Worm (Caenorhabditis elegans) whole organism, L1 larva: ENCODE measurements around the gene B0024.4.

Experiments used
- C04F5.9 ChIP-seq: sonication (generic microtip); optimal IDR thresholded peaks from 2 replicates; lab custom pipeline; 2016; ENCODE audit warnings: missing genetic modification characterization, missing compliant biosample characterization
- C16A3.4 ChIP-seq: fragments of 150-350 bp; optimal IDR thresholded peaks from 2 replicates; lab custom pipeline; 2014; ENCODE audit warnings: missing biosample characterization, missing genetic modification characterization
- C34B4.2 ChIP-seq: sonication (generic microtip); optimal IDR thresholded peaks from 2 replicates; lab custom pipeline; 2017; ENCODE audit warnings: mild to moderate bottlenecking, missing genetic modification characterization, missing compliant biosample characterization
- F16B12.6 ChIP-seq: fragments of 150-350 bp; optimal IDR thresholded peaks from 2 replicates; lab custom pipeline; 2014; ENCODE audit warnings: missing biosample characterization, missing genetic modification characterization
- Y116A8C.19 ChIP-seq: sonication (generic microtip); optimal IDR thresholded peaks from 2 replicates; lab custom pipeline; 2016; ENCODE audit warnings: missing compliant biosample characterization, missing genetic modification characterization, borderline replicate concordance
- aha-1 ChIP-seq: fragments of 150-350 bp; optimal IDR thresholded peaks from 2 replicates; lab custom pipeline; 2014; ENCODE audit warnings: missing biosample characterization, missing genetic modification characterization
- aly-2 ChIP-seq: fragments of 150-350 bp; optimal IDR thresholded peaks from 2 replicates; lab custom pipeline; 2014; ENCODE audit warnings: missing biosample characterization, missing genetic modification characterization
- ama-1 ChIP-seq: fragments of 150-350 bp; optimal IDR thresholded peaks from 2 replicates; lab custom pipeline; 2014
- ceh-63 ChIP-seq: fragments of 200-800 bp; sonication (Bioruptor generic); optimal IDR thresholded peaks from 2 replicates; lab custom pipeline; 2018; ENCODE audit warnings: mild to moderate bottlenecking, missing genetic modification characterization, missing compliant biosample characterization
- ceh-8 ChIP-seq: fragments of 200-800 bp; sonication (Bioruptor generic); optimal IDR thresholded peaks from 2 replicates; lab custom pipeline; 2018; ENCODE audit warnings: mild to moderate bottlenecking, missing genetic modification characterization, moderate library complexity, missing compliant biosample characterization
- ceh-82 ChIP-seq, 3 experiments: fragments of 150-350 bp in 1 of 3; sonication (generic microtip) in 2 of 3; optimal IDR thresholded peaks; 2 replicates each; lab custom pipeline; 2014 to 2017; ENCODE audit warnings: missing biosample characterization in 3 of 3, missing genetic modification characterization in 3 of 3
- ceh-88 ChIP-seq: fragments of 200-800 bp; sonication (Bioruptor generic); IDR thresholded peaks from 2 replicates; pipeline ENCODE4 v1.3.6; 2022; ENCODE audit warnings: missing genetic modification characterization, missing compliant biosample characterization
- ces-1 ChIP-seq: fragments of 150-350 bp; optimal IDR thresholded peaks from 2 replicates; lab custom pipeline; 2014; ENCODE audit warnings: missing biosample characterization, missing genetic modification reagents, missing genetic modification characterization
- dsc-1 ChIP-seq: sonication (generic microtip); optimal IDR thresholded peaks from 2 replicates; lab custom pipeline; 2016; ENCODE audit warnings: mild to moderate bottlenecking, missing genetic modification characterization, missing compliant biosample characterization
- efl-1 ChIP-seq, 4 experiments: fragments of 150-350 bp; optimal IDR thresholded peaks in 3 of 4; peaks in 1 of 4; 1 replicate in 1 of 4; 2 replicates in 3 of 4; lab custom pipeline; 2014; ENCODE audit warnings: missing biosample characterization in 2 of 4, missing genetic modification characterization in 2 of 4, missing genetic modification reagents in 2 of 4
- efl-3 ChIP-seq: fragments of 200-800 bp; sonication (Bioruptor generic); optimal IDR thresholded peaks from 2 replicates; lab custom pipeline; 2018; ENCODE audit warnings: mild to moderate bottlenecking, missing genetic modification characterization, missing compliant biosample characterization
- elt-2 ChIP-seq: sonication (generic microtip); optimal IDR thresholded peaks from 2 replicates; lab custom pipeline; 2016; ENCODE audit warnings: missing genetic modification characterization, mild to moderate bottlenecking, inconsistent platforms, missing compliant biosample characterization, missing genetic modification reagents
- fkh-10 ChIP-seq: sonication (generic microtip); optimal IDR thresholded peaks from 2 replicates; lab custom pipeline; 2017; ENCODE audit warnings: missing biosample characterization, missing genetic modification reagents, missing genetic modification characterization
- fos-1 ChIP-seq: fragments of 150-350 bp; optimal IDR thresholded peaks from 2 replicates; lab custom pipeline; 2014; ENCODE audit warnings: missing biosample characterization, missing genetic modification characterization
- grh-1 ChIP-seq: fragments of 200-800 bp; sonication (Bioruptor generic); IDR thresholded peaks from 2 replicates; pipeline ENCODE4 v1.3.6; 2022; ENCODE audit warnings: missing genetic modification reagents, missing genetic modification characterization, missing compliant biosample characterization
- hlh-4 ChIP-seq: sonication (generic microtip); optimal IDR thresholded peaks from 2 replicates; lab custom pipeline; 2016; ENCODE audit warnings: mild to moderate bottlenecking, missing genetic modification characterization, missing compliant biosample characterization
- irx-1 ChIP-seq: sonication (generic microtip); optimal IDR thresholded peaks from 2 replicates; lab custom pipeline; 2016; ENCODE audit warnings: missing genetic modification characterization, missing compliant biosample characterization
- isw-1 ChIP-seq: fragments of 200-800 bp; sonication (Bioruptor generic); IDR thresholded peaks from 2 replicates; pipeline ENCODE4 v1.3.6; 2022; ENCODE audit warnings: missing genetic modification characterization, missing compliant biosample characterization
- jun-1 ChIP-seq: fragments of 150-350 bp; optimal IDR thresholded peaks from 2 replicates; lab custom pipeline; 2014; ENCODE audit warnings: missing biosample characterization, missing genetic modification reagents, missing genetic modification characterization
- lin-13 ChIP-seq: fragments of 150-350 bp; optimal IDR thresholded peaks from 2 replicates; lab custom pipeline; 2014; ENCODE audit warnings: missing biosample characterization, missing genetic modification reagents, missing genetic modification characterization
- lin-14 ChIP-seq: fragments of 200-800 bp; sonication (Bioruptor generic); optimal IDR thresholded peaks from 2 replicates; lab custom pipeline; 2018; ENCODE audit warnings: mild to moderate bottlenecking, missing genetic modification characterization, moderate library complexity, missing compliant biosample characterization
- lin-15B ChIP-seq: fragments of 150-350 bp; sonication (generic microtip); optimal IDR thresholded peaks from 3 replicates; lab custom pipeline; 2014; ENCODE audit warnings: missing biosample characterization, missing genetic modification characterization
- lsy-2 ChIP-seq, 2 experiments: fragments of 150-350 bp; optimal IDR thresholded peaks; 2 replicates each; lab custom pipeline; 2014; ENCODE audit warnings: missing biosample characterization in 2 of 2, missing genetic modification characterization in 2 of 2
- mab-9 ChIP-seq: fragments of 200-800 bp; sonication (Bioruptor generic); IDR thresholded peaks from 2 replicates; pipeline ENCODE4 v1.3.6; 2022; ENCODE audit warnings: missing genetic modification reagents, missing genetic modification characterization, missing compliant biosample characterization
- mdl-1 ChIP-seq, 2 experiments: fragments of 150-350 bp; optimal IDR thresholded peaks; 2 replicates each; lab custom pipeline; 2014 to 2017; ENCODE audit warnings: missing biosample characterization in 2 of 2, missing genetic modification characterization in 2 of 2, inconsistent platforms in 1 of 2
- mef-2 ChIP-seq: fragments of 150-350 bp; optimal IDR thresholded peaks from 2 replicates; lab custom pipeline; 2014; ENCODE audit warnings: missing biosample characterization, missing genetic modification characterization
- mep-1 ChIP-seq: fragments of 150-350 bp; optimal IDR thresholded peaks from 2 replicates; lab custom pipeline; 2014; ENCODE audit warnings: missing biosample characterization, missing genetic modification characterization
- nhr-11 ChIP-seq: fragments of 150-350 bp; optimal IDR thresholded peaks from 2 replicates; lab custom pipeline; 2014; ENCODE audit warnings: missing biosample characterization, missing genetic modification characterization
- nhr-19 ChIP-seq: fragments of 200-800 bp; sonication (Bioruptor generic); conservative IDR thresholded peaks from 2 replicates; pipeline ENCODE4 v1.3.6; 2022; ENCODE audit warnings: missing genetic modification characterization, missing compliant biosample characterization
- nhr-20 ChIP-seq: sonication (generic microtip); optimal IDR thresholded peaks from 2 replicates; lab custom pipeline; 2016; ENCODE audit warnings: mild to moderate bottlenecking, missing genetic modification characterization, missing compliant biosample characterization
- nhr-47 ChIP-seq: sonication (generic microtip); optimal IDR thresholded peaks from 2 replicates; lab custom pipeline; 2016; ENCODE audit warnings: mild to moderate bottlenecking, missing genetic modification characterization, moderate library complexity, missing compliant biosample characterization
- nhr-76 ChIP-seq: sonication (generic microtip); optimal IDR thresholded peaks from 2 replicates; lab custom pipeline; 2017; ENCODE audit warnings: missing biosample characterization, missing genetic modification characterization
- nhr-84 ChIP-seq: sonication (generic microtip); optimal IDR thresholded peaks from 2 replicates; lab custom pipeline; 2017; ENCODE audit warnings: missing biosample characterization, missing genetic modification characterization
- nhr-85 ChIP-seq: sonication (generic microtip); peaks from one replicate; lab custom pipeline; 2016; ENCODE audit warnings: missing genetic modification characterization, inconsistent platforms, missing compliant biosample characterization
- nhr-90 ChIP-seq: sonication (generic microtip); optimal IDR thresholded peaks from 2 replicates; lab custom pipeline; 2016; ENCODE audit warnings: mild to moderate bottlenecking, missing genetic modification characterization, missing compliant biosample characterization; ENCODE audit not compliant: poor library complexity
- pag-3 ChIP-seq: sonication (generic microtip); optimal IDR thresholded peaks from 2 replicates; lab custom pipeline; 2017; ENCODE audit warnings: missing genetic modification characterization, mild to moderate bottlenecking, missing compliant biosample characterization, antibody characterized with exemption, borderline replicate concordance; ENCODE audit not compliant: insufficient read depth
- skn-1 ChIP-seq: fragments of 150-350 bp; optimal IDR thresholded peaks from 2 replicates; lab custom pipeline; 2014; ENCODE audit warnings: missing biosample characterization, missing genetic modification characterization
- snpc-4 ChIP-seq: fragments of 150-350 bp; optimal IDR thresholded peaks from 2 replicates; lab custom pipeline; 2014; ENCODE audit warnings: missing biosample characterization, missing genetic modification characterization
- sox-4 ChIP-seq: sonication (generic microtip); optimal IDR thresholded peaks from 2 replicates; lab custom pipeline; 2016; ENCODE audit warnings: missing genetic modification characterization, missing compliant biosample characterization
- sup-37 ChIP-seq: fragments of 200-800 bp; sonication (Bioruptor generic); optimal IDR thresholded peaks from 2 replicates; lab custom pipeline; 2018; ENCODE audit warnings: mild to moderate bottlenecking, missing genetic modification characterization, missing compliant biosample characterization
- swsn-7 ChIP-seq: sonication (generic microtip); optimal IDR thresholded peaks from 2 replicates; lab custom pipeline; 2016; ENCODE audit warnings: missing genetic modification characterization, missing compliant biosample characterization
- tbx-2 ChIP-seq: sonication (generic microtip); optimal IDR thresholded peaks from 2 replicates; lab custom pipeline; 2016; ENCODE audit warnings: missing genetic modification characterization, missing compliant biosample characterization
- unc-62 ChIP-seq: fragments of 150-350 bp; optimal IDR thresholded peaks from 2 replicates; lab custom pipeline; 2014; ENCODE audit warnings: missing biosample characterization, missing genetic modification reagents, missing genetic modification characterization
- unc-98 ChIP-seq: fragments of 200-800 bp; sonication (Bioruptor generic); IDR thresholded peaks from 2 replicates; pipeline ENCODE4 v1.3.6; 2022; ENCODE audit warnings: missing genetic modification characterization, missing compliant biosample characterization
- vab-15 ChIP-seq: sonication (generic microtip); optimal IDR thresholded peaks from 2 replicates; lab custom pipeline; 2017; ENCODE audit warnings: missing genotype, mild to moderate bottlenecking, missing genetic modification characterization, missing compliant biosample characterization
- zip-4 ChIP-seq: fragments of 200-800 bp; sonication (Bioruptor generic); optimal IDR thresholded peaks from 2 replicates; lab custom pipeline; 2018; ENCODE audit warnings: mild to moderate bottlenecking, missing genetic modification characterization, moderate library complexity, missing compliant biosample characterization
- ztf-4 ChIP-seq: fragments of 150-350 bp; optimal IDR thresholded peaks from 2 replicates; lab custom pipeline; 2014; ENCODE audit warnings: missing biosample characterization, missing genetic modification characterization

Gene B0024.4

ce11 chrV:10320101-10320761 lies 23.0 kb downstream of the B0024.4 start, which contains the start of the genes gna-1 and B0024.13 (continued):
- TF ChIP-seq ceh-88 (GFP tag; lab: Robert Waterston, UW) (peak; percentile 22; the same call in 1 of the 2 replicates), zip-4 (GFP tag; lab: Kevin White, UChicago) (no peak), nhr-19 (GFP tag; lab: Robert Waterston, UW) (peak; percentile 72), Y116A8C.19 (tag; lab: Kevin White, UChicago) (peak; percentile 12), nhr-20 (tag; lab: Kevin White, UChicago) (peak; percentile 81), fos-1 (no peak), pag-3 (tag; lab: Kevin White, UChicago) (no peak), jun-1 (peak; percentile 19), mep-1 (tag; lab: Kevin White, UChicago) (peak; percentile 72), ztf-4 (tag; lab: Kevin White, UChicago) (no peak), snpc-4 (tag; lab: Kevin White, UChicago) (peak; percentile 5), nhr-90 (tag; lab: Kevin White, UChicago) (peak; percentile 83), efl-1 (optimal IDR thresholded peaks at IDR 0.05; lab: Kevin White, UChicago) (peak; percentile 41 to 70), efl-1 (GFP tag; optimal IDR thresholded peaks at IDR 0.05 in 1 of 2; lab: Kevin White, UChicago) (peak; percentile 65 to 95), skn-1 (peak; percentile 44), C04F5.9 (peak; percentile 64), C16A3.4 (peak; percentile 33), grh-1 (GFP tag; lab: Robert Waterston, UW) (no peak), lin-14 (peak; percentile 84), sup-37 (GFP tag; lab: Kevin White, UChicago) (no peak), lin-13 (GFP tag; lab: Kevin White, UChicago) (no peak), fkh-10 (GFP tag; lab: Kevin White, UChicago) (no peak), ces-1 (GFP tag; lab: Kevin White, UChicago) (no peak), nhr-11 (tag; lab: Kevin White, UChicago) (no peak), tbx-2 (tag; lab: Kevin White, UChicago) (peak; percentile 87), aly-2 (tag; lab: Kevin White, UChicago) (no peak), mab-9 (no peak), ceh-8 (no peak), lsy-2 (tag; optimal IDR thresholded peaks at IDR 0.05; lab: Kevin White, UChicago) (peak; percentile 54 to 64), aha-1 (no peak), unc-62 (GFP tag; lab: Kevin White, UChicago) (no peak), lin-15B (tag; lab: Kevin White, UChicago) (peak; percentile 30), vab-15 (tag; lab: Kevin White, UChicago) (no peak), sox-4 (peak; percentile 77), efl-3 (no peak), mef-2 (tag; lab: Kevin White, UChicago) (no peak), nhr-47 (peak; percentile 81), mdl-1 (tag; optimal IDR thresholded peaks at IDR 0.05; lab: Kevin White, UChicago) (no peak), ceh-63 (no peak), F16B12.6 (tag; lab: Kevin White, UChicago) (no peak), C34B4.2 (tag; lab: Kevin White, UChicago) (no peak), swsn-7 (tag; lab: Kevin White, UChicago) (peak; percentile 79), unc-98 (GFP tag; lab: Robert Waterston, UW) (no peak; the same call in 1 of the 2 replicates), irx-1 (tag; lab: Kevin White, UChicago) (peak; percentile 81), ceh-82 (tag; optimal IDR thresholded peaks at IDR 0.05; lab: Kevin White, UChicago) (peak; percentile 19 to 68 (median 38)), hlh-4 (no peak), nhr-76 (tag; lab: Kevin White, UChicago) (no peak), elt-2 (tag; lab: Kevin White, UChicago) (peak; percentile 41), isw-1 (peak; percentile 57), ama-1 (no peak), nhr-85 (tag; lab: Kevin White, UChicago) (peak; percentile 87), nhr-84 (tag; lab: Kevin White, UChicago) (no peak), dsc-1 (tag; lab: Kevin White, UChicago) (peak; percentile 82)
